Worm (Caenorhabditis elegans): Measurements from ENCODE around the gene kbp-2.

The kbp-2 gene

DNA sequence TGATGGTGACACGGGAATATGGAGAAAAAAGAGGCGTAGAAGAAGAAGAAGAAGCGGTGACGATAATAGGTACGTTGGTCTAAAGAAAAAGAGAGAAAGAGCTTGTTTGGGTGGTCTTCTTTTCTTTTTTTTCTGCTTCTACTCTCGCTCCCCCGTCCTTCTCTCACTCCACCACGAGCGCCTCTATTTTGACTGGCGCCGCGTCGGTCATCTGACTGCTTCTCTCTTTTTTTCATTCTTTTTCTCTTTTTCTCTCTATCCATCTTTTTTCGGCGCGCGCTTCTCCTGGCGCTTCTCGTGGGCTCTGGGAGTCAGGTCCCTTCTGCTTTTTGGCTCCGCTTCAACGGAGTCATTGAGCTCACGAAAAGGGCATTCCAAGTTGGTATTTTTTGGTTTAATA, 46.7 kb upstream of the kbp-2 start (continued):
- TF ChIP-seq snpc-4 (tag; optimal IDR thresholded peaks at IDR 0.05), result peak; percentile 15
- TF ChIP-seq nhr-71 (tag; optimal IDR thresholded peaks at IDR 0.05), result peak; percentile 63
- TF ChIP-seq Y116A8C.19 (tag; optimal IDR thresholded peaks at IDR 0.05; ENCODE audit: borderline replicate concordance), result no peak
- TF ChIP-seq ces-1 (GFP tag; optimal IDR thresholded peaks at IDR 0.05), result no peak
- TF ChIP-seq F16B12.6 (tag; optimal IDR thresholded peaks at IDR 0.05), result no peak
- no peak for TF ChIP-seq ceh-90 (tag; optimal IDR thresholded peaks at IDR 0.05)
- TF ChIP-seq dpl-1 (GFP tag; optimal IDR thresholded peaks at IDR 0.05), result peak; percentile 5 to 34 (median 31)
- TF ChIP-seq vab-15 (tag; optimal IDR thresholded peaks at IDR 0.05), result no peak
- no peak for TF ChIP-seq zag-1 (tag; optimal IDR thresholded peaks at IDR 0.05)
- no peak for TF ChIP-seq mef-2 (tag; optimal IDR thresholded peaks at IDR 0.05)
- TF ChIP-seq ztf-11 (tag; optimal IDR thresholded peaks at IDR 0.05), result no peak
- peak; percentile 77 for TF ChIP-seq fkh-8 (tag; optimal IDR thresholded peaks at IDR 0.05)
- no peak for TF ChIP-seq mab-9 (GFP tag; IDR thresholded peaks at IDR 0.05)
- TF ChIP-seq nhr-28 (tag; optimal IDR thresholded peaks at IDR 0.05), result no peak
- TF ChIP-seq lir-3 (tag; optimal IDR thresholded peaks at IDR 0.05; ENCODE audit: poor library complexity), result no peak
- no peak for TF ChIP-seq nhr-19 (GFP tag; conservative IDR thresholded peaks at IDR 0.05)
- TF ChIP-seq nhr-20 (tag; optimal IDR thresholded peaks at IDR 0.05), result peak; percentile 27
- TF ChIP-seq xbp-1 (tag; optimal IDR thresholded peaks at IDR 0.05), result peak; percentile 16
- TF ChIP-seq ceh-88 (GFP tag; IDR thresholded peaks at IDR 0.05), result no peak
- peak; percentile 43 for TF ChIP-seq mep-1 (tag; optimal IDR thresholded peaks at IDR 0.05)
- no peak for TF ChIP-seq lin-39 (tag; optimal IDR thresholded peaks at IDR 0.05)
- TF ChIP-seq alr-1 (tag; optimal IDR thresholded peaks at IDR 0.05; ENCODE audit: borderline replicate concordance), result no peak
- no peak for TF ChIP-seq sox-4 (tag; optimal IDR thresholded peaks at IDR 0.05)
- TF ChIP-seq unc-30 (tag; optimal IDR thresholded peaks at IDR 0.05), result no peak
- no peak for TF ChIP-seq ceh-63 (GFP tag; optimal IDR thresholded peaks at IDR 0.05)
- TF ChIP-seq ets-5 (GFP tag; IDR thresholded peaks at IDR 0.05), result no peak
- TF ChIP-seq ceh-8 (GFP tag; optimal IDR thresholded peaks at IDR 0.05), result no peak
- no peak for TF ChIP-seq sptf-1 (tag; optimal IDR thresholded peaks at IDR 0.05)
- TF ChIP-seq C16A3.4 (tag; optimal IDR thresholded peaks at IDR 0.05), result no peak
- no peak for TF ChIP-seq efl-3 (GFP tag; optimal IDR thresholded peaks at IDR 0.05)
- TF ChIP-seq ceh-82 (tag; optimal IDR thresholded peaks at IDR 0.05), result peak in 2 of 3 experiments; percentile 22 to 47
- no peak for TF ChIP-seq grh-1 (GFP tag; IDR thresholded peaks at IDR 0.05)
- TF ChIP-seq nhr-76 (tag; optimal IDR thresholded peaks at IDR 0.05), result no peak
- no peak for TF ChIP-seq hlh-17 (GFP tag; optimal IDR thresholded peaks at IDR 0.05; ENCODE audit: borderline replicate concordance)
- peak; percentile 1 for TF ChIP-seq fkh-10 (GFP tag; optimal IDR thresholded peaks at IDR 0.05)
- TF ChIP-seq isw-1 (GFP tag; IDR thresholded peaks at IDR 0.05), result peak; percentile 29
- TF ChIP-seq nhr-85 (tag), result no peak
- no peak for TF ChIP-seq irx-1 (tag; optimal IDR thresholded peaks at IDR 0.05)
- peak; percentile 36 to 56 for TF ChIP-seq lin-35 (GFP tag; optimal IDR thresholded peaks at IDR 0.05)
- TF ChIP-seq nhr-84 (tag; optimal IDR thresholded peaks at IDR 0.05), result no peak
- no peak for TF ChIP-seq ztf-4 (tag; optimal IDR thresholded peaks at IDR 0.05)
- TF ChIP-seq elt-2 (tag; optimal IDR thresholded peaks at IDR 0.05), result no peak
- TF ChIP-seq snu-23 (GFP tag; optimal IDR thresholded peaks at IDR 0.05), result peak; percentile 57
- TF ChIP-seq nhr-12 (tag; optimal IDR thresholded peaks at IDR 0.05), result no peak
- TF ChIP-seq mdl-1 (tag; optimal IDR thresholded peaks at IDR 0.05), result peak in 1 of 2 experiments; percentile 19
- TF ChIP-seq nhr-11 (tag; optimal IDR thresholded peaks at IDR 0.05), result no peak
- no peak for TF ChIP-seq tlp-1 (tag; optimal IDR thresholded peaks at IDR 0.05)
- no peak for TF ChIP-seq dsc-1 (tag; optimal IDR thresholded peaks at IDR 0.05)
- no peak for TF ChIP-seq blmp-1 (tag; optimal IDR thresholded peaks at IDR 0.05)
- TF ChIP-seq lsy-2 (tag; optimal IDR thresholded peaks at IDR 0.05), result peak; percentile 25 to 57
- TF ChIP-seq pax-3 (tag; optimal IDR thresholded peaks at IDR 0.05), result no peak
- TF ChIP-seq lin-14 (GFP tag; optimal IDR thresholded peaks at IDR 0.05), result peak; percentile 89

Data from whole organism, L1 larva.